Worm (Caenorhabditis elegans) whole organism, midembryonic: Measurements from ENCODE around the gene C05G5.3.

Experiments used
- cog-1 ChIP-seq: sonication (generic microtip); optimal IDR thresholded peaks from 2 replicates; lab custom pipeline; 2016; ENCODE audit warnings: missing genetic modification characterization, missing compliant biosample characterization
- flt-1 ChIP-seq: fragments of 200-800 bp; sonication (Bioruptor generic); IDR thresholded peaks from 2 replicates; pipeline ENCODE4 v1.3.6; 2022; ENCODE audit warnings: missing genetic modification characterization, missing compliant biosample characterization
- med-1 ChIP-seq: sonication (generic microtip); optimal IDR thresholded peaks from 2 replicates; lab custom pipeline; 2017; ENCODE audit warnings: missing genetic modification characterization, mild to moderate bottlenecking, missing compliant biosample characterization, antibody characterized with exemption, missing genetic modification reagents; ENCODE audit not compliant: insufficient read depth
- ref-1 ChIP-seq: fragments of 200-800 bp; sonication (Bioruptor generic); conservative IDR thresholded peaks from 2 replicates; pipeline ENCODE4 v1.3.6; 2022; ENCODE audit warnings: missing genetic modification reagents, missing genetic modification characterization, missing compliant biosample characterization
- tab-1 ChIP-seq: fragments of 200-800 bp; sonication (Bioruptor generic); IDR thresholded peaks from 2 replicates; pipeline ENCODE4 v1.3.6; 2022; ENCODE audit warnings: missing genetic modification characterization, missing compliant biosample characterization
- ztf-29 ChIP-seq: fragments of 200-800 bp; sonication (Bioruptor generic); IDR thresholded peaks from 2 replicates; pipeline ENCODE4 v1.3.6; 2022; ENCODE audit warnings: missing genetic modification reagents, missing genetic modification characterization, missing compliant biosample characterization

Gene C05G5.3

ce11 chrX:14701490-14701889 is 50.3 kb downstream of the C05G5.3 start, which contains the start of gene F40E10.5:
F40E10.5 (plus strand) TSS chrX:14701790.
- TF ChIP-seq med-1 (no peak), cog-1 (tag; lab: Kevin White, UChicago) (no peak), ref-1 (GFP tag; lab: Robert Waterston, UW) (no peak), ztf-29 (GFP tag; lab: Robert Waterston, UW) (no peak), flt-1 (GFP tag; lab: Robert Waterston, UW) (no peak), tab-1 (GFP tag; lab: Robert Waterston, UW) (no peak)
